Worm (Caenorhabditis elegans) whole organism, L2 larva: ENCODE data around the gene cdk-12.

Experiments used
- F13H6.1 ChIP-seq: sonication (generic microtip); optimal IDR thresholded peaks from 2 replicates; lab custom pipeline; 2016; ENCODE audit warnings: missing genetic modification characterization, missing compliant biosample characterization
- ama-1 ChIP-seq: fragments of 150-350 bp; optimal IDR thresholded peaks from 2 replicates; lab custom pipeline; 2018; ENCODE audit warnings: inconsistent platforms
- blmp-1 ChIP-seq: sonication (generic microtip); optimal IDR thresholded peaks from 2 replicates; lab custom pipeline; 2017; ENCODE audit warnings: missing genetic modification characterization, mild to moderate bottlenecking, missing compliant biosample characterization, antibody characterized with exemption, moderate library complexity; ENCODE audit not compliant: insufficient read depth
- fos-1 ChIP-seq: fragments of 150-350 bp; optimal IDR thresholded peaks from 2 replicates; lab custom pipeline; 2014; ENCODE audit warnings: missing biosample characterization, missing genetic modification characterization
- lin-13 ChIP-seq: fragments of 150-350 bp; optimal IDR thresholded peaks from 2 replicates; lab custom pipeline; 2014; ENCODE audit warnings: missing biosample characterization, missing genetic modification reagents, missing genetic modification characterization
- mbf-1 ChIP-seq: sonication (generic microtip); optimal IDR thresholded peaks from 2 replicates; lab custom pipeline; 2017; ENCODE audit warnings: missing biosample characterization, missing genetic modification characterization
- nhr-12 ChIP-seq: fragments of 150-350 bp; optimal IDR thresholded peaks from 2 replicates; lab custom pipeline; 2014; ENCODE audit warnings: missing biosample characterization, missing genetic modification characterization
- nhr-237 ChIP-seq: fragments of 150-350 bp; optimal IDR thresholded peaks from 2 replicates; lab custom pipeline; 2014; ENCODE audit warnings: missing biosample characterization, missing genetic modification characterization
- snpc-4 ChIP-seq: fragments of 150-350 bp; optimal IDR thresholded peaks from 2 replicates; lab custom pipeline; 2014; ENCODE audit warnings: missing biosample characterization, missing genetic modification characterization
- unc-62 ChIP-seq: fragments of 150-350 bp; optimal IDR thresholded peaks from 2 replicates; lab custom pipeline; 2014; ENCODE audit warnings: missing biosample characterization, missing genetic modification reagents, missing genetic modification characterization
- zag-1 ChIP-seq: fragments of 150-350 bp; optimal IDR thresholded peaks from 2 replicates; lab custom pipeline; 2014; ENCODE audit warnings: missing biosample characterization, missing genetic modification characterization

ce11 chrIII:4320113-4320512, 12.7 kb upstream of the cdk-12 start, which contains the start of gene H38K22.6:
- no peak for TF ChIP-seq nhr-237 (tag; lab: Kevin White, UChicago)
- no peak for TF ChIP-seq blmp-1 (tag; lab: Kevin White, UChicago)
- no peak for TF ChIP-seq F13H6.1 (tag; lab: Kevin White, UChicago)
- no peak for TF ChIP-seq unc-62 (GFP tag; lab: Kevin White, UChicago)
- no peak for TF ChIP-seq zag-1 (tag; lab: Kevin White, UChicago)
- TF ChIP-seq ama-1 (lab: Kevin White, UChicago), result no peak
- no peak for TF ChIP-seq fos-1
- TF ChIP-seq snpc-4 (tag; lab: Kevin White, UChicago), result no peak
- TF ChIP-seq nhr-12 (tag; lab: Kevin White, UChicago), result no peak
- TF ChIP-seq lin-13 (GFP tag; lab: Kevin White, UChicago), result no peak
- no peak for TF ChIP-seq mbf-1 (tag; lab: Kevin White, UChicago)
